Worm (Caenorhabditis elegans) whole organism, L4/young adult: Measurements from ENCODE around the gene F54D5.9.

Source experiments
- W03F9.2 ChIP-seq: fragments of 150-350 bp; optimal IDR thresholded peaks from 2 replicates; lab custom pipeline; 2014; ENCODE audit warnings: missing biosample characterization, missing genetic modification characterization
- him-1 ChIP-seq: sonication (generic microtip); optimal IDR thresholded peaks from 2 replicates; lab custom pipeline; 2016; ENCODE audit warnings: missing genotype, missing genetic modification reagents, missing genetic modification characterization, missing compliant biosample characterization

- TF ChIP-seq him-1 (tag; lab: Kevin White, UChicago) (no peak), W03F9.2 (tag; lab: Kevin White, UChicago) (no peak)
Measured at ce11 chrII:11542385-11542784, 2.2 kb downstream of the F54D5.9 start, which contains the start of gene gtf-2E2.
